Worm (Caenorhabditis elegans) whole organism, L3 larva: Measurements from ENCODE around the gene C09E8.1.

Experiments used
- R02D3.7 ChIP-seq: fragments of 150-350 bp; optimal IDR thresholded peaks from 2 replicates; lab custom pipeline; 2014; ENCODE audit warnings: missing biosample characterization, missing genetic modification characterization
- aly-2 ChIP-seq: fragments of 150-350 bp; optimal IDR thresholded peaks from 2 replicates; lab custom pipeline; 2014; ENCODE audit warnings: missing biosample characterization, missing genetic modification characterization
- ama-1 ChIP-seq: fragments of 150-350 bp; optimal IDR thresholded peaks from 2 replicates; lab custom pipeline; 2018
- ceh-16 ChIP-seq: sonication (generic microtip); optimal IDR thresholded peaks from 2 replicates; lab custom pipeline; 2017; ENCODE audit warnings: missing biosample characterization, missing genetic modification characterization
- ceh-28 ChIP-seq: fragments of 150-350 bp; optimal IDR thresholded peaks from 2 replicates; lab custom pipeline; 2014; ENCODE audit warnings: missing biosample characterization, missing genetic modification reagents, missing genetic modification characterization
- ceh-82 ChIP-seq: fragments of 150-350 bp; optimal IDR thresholded peaks from 2 replicates; lab custom pipeline; 2014; ENCODE audit warnings: missing biosample characterization, missing genetic modification characterization
- egl-27 ChIP-seq: sonication (generic microtip); optimal IDR thresholded peaks from 4 replicates; lab custom pipeline; 2017; ENCODE audit warnings: missing biosample characterization, missing genetic modification reagents, missing genetic modification characterization
- egl-5 ChIP-seq: fragments of 150-350 bp; optimal IDR thresholded peaks from 2 replicates; lab custom pipeline; 2017; ENCODE audit warnings: missing biosample characterization, missing genetic modification reagents, missing genetic modification characterization, inconsistent platforms
- elt-1 ChIP-seq: fragments of 150-350 bp; optimal IDR thresholded peaks from 2 replicates; lab custom pipeline; 2014; ENCODE audit warnings: missing biosample characterization, missing genetic modification characterization
- elt-2 ChIP-seq: sonication (generic microtip); optimal IDR thresholded peaks from 2 replicates; lab custom pipeline; 2016; ENCODE audit warnings: missing genetic modification reagents, mild to moderate bottlenecking, missing genetic modification characterization, missing compliant biosample characterization
- elt-3 ChIP-seq, 3 experiments: fragments of 150-350 bp in 1 of 3; sonication (generic microtip) in 2 of 3; optimal IDR thresholded peaks; 2 replicates in 2 of 3; 4 replicates in 1 of 3; lab custom pipeline; 2014 to 2017; ENCODE audit warnings: missing biosample characterization in 3 of 3, missing genetic modification characterization in 3 of 3
- eor-1 ChIP-seq, 2 experiments: fragments of 150-350 bp; optimal IDR thresholded peaks; 2 replicates each; lab custom pipeline; 2014 to 2018; ENCODE audit warnings: missing biosample characterization in 2 of 2, missing genetic modification characterization in 2 of 2
- fkh-10 ChIP-seq: sonication (generic microtip); optimal IDR thresholded peaks from 2 replicates; lab custom pipeline; 2017; ENCODE audit warnings: missing biosample characterization, missing genetic modification reagents, missing genetic modification characterization
- fkh-2 ChIP-seq: fragments of 150-350 bp; optimal IDR thresholded peaks from 2 replicates; lab custom pipeline; 2014; ENCODE audit warnings: missing biosample characterization, missing genetic modification reagents, missing genetic modification characterization
- hmg-11 ChIP-seq: sonication (generic microtip); optimal IDR thresholded peaks from 2 replicates; lab custom pipeline; 2016; ENCODE audit warnings: missing genetic modification characterization, missing compliant biosample characterization
- jun-1 ChIP-seq: fragments of 150-350 bp; optimal IDR thresholded peaks from 2 replicates; lab custom pipeline; 2014; ENCODE audit warnings: missing biosample characterization, missing genetic modification reagents, missing genetic modification characterization
- lin-39 ChIP-seq: fragments of 150-350 bp; optimal IDR thresholded peaks from 2 replicates; lab custom pipeline; 2018; ENCODE audit warnings: missing biosample characterization, missing genetic modification reagents, missing genetic modification characterization
- mdl-1 ChIP-seq: fragments of 150-350 bp; optimal IDR thresholded peaks from 2 replicates; lab custom pipeline; 2014; ENCODE audit warnings: missing biosample characterization, missing genetic modification characterization
- mml-1 ChIP-seq: fragments of 150-350 bp; sonication (generic microtip); optimal IDR thresholded peaks from 3 replicates; lab custom pipeline; 2014; ENCODE audit warnings: missing biosample characterization, missing genetic modification characterization
- nfya-1 ChIP-seq: sonication (generic microtip); optimal IDR thresholded peaks from 2 replicates; lab custom pipeline; 2017; ENCODE audit warnings: missing genetic modification characterization, mild to moderate bottlenecking, missing compliant biosample characterization, antibody characterized with exemption, moderate library complexity; ENCODE audit not compliant: insufficient read depth
- nhr-12 ChIP-seq: fragments of 150-350 bp; optimal IDR thresholded peaks from 2 replicates; lab custom pipeline; 2014; ENCODE audit warnings: missing biosample characterization, missing genetic modification characterization
- nhr-23 ChIP-seq: fragments of 150-350 bp; optimal IDR thresholded peaks from 2 replicates; lab custom pipeline; 2014; ENCODE audit warnings: missing biosample characterization, missing genetic modification reagents, missing genetic modification characterization
- nhr-237 ChIP-seq: fragments of 150-350 bp; optimal IDR thresholded peaks from 2 replicates; lab custom pipeline; 2014; ENCODE audit warnings: missing biosample characterization, missing genetic modification characterization
- nhr-76 ChIP-seq: fragments of 150-350 bp; sonication (generic microtip); optimal IDR thresholded peaks from 5 replicates; lab custom pipeline; 2014; ENCODE audit warnings: missing biosample characterization, missing genetic modification characterization
- pha-4 ChIP-seq: fragments of 150-350 bp; optimal IDR thresholded peaks from 2 replicates; lab custom pipeline; 2014; ENCODE audit warnings: missing biosample characterization, missing genetic modification reagents, missing genetic modification characterization
- sea-2 ChIP-seq: fragments of 150-350 bp; sonication (generic microtip); optimal IDR thresholded peaks from 4 replicates; lab custom pipeline; 2014; ENCODE audit warnings: missing biosample characterization, missing genetic modification reagents, missing genetic modification characterization
- snpc-4 ChIP-seq: fragments of 150-350 bp; optimal IDR thresholded peaks from 2 replicates; lab custom pipeline; 2014; ENCODE audit warnings: missing biosample characterization, missing genetic modification characterization
- unc-39 ChIP-seq: sonication (generic microtip); optimal IDR thresholded peaks from 4 replicates; lab custom pipeline; 2017; ENCODE audit warnings: missing biosample characterization, missing genetic modification characterization
- unc-62 ChIP-seq: fragments of 150-350 bp; sonication (generic microtip); optimal IDR thresholded peaks from 4 replicates; lab custom pipeline; 2014; ENCODE audit warnings: missing biosample characterization, missing genetic modification reagents, missing genetic modification characterization
- zag-1 ChIP-seq: fragments of 150-350 bp; optimal IDR thresholded peaks from 2 replicates; lab custom pipeline; 2014; ENCODE audit warnings: missing biosample characterization, missing genetic modification characterization
- ztf-4 ChIP-seq: fragments of 150-350 bp; optimal IDR thresholded peaks from 2 replicates; lab custom pipeline; 2014; ENCODE audit warnings: missing biosample characterization, missing genetic modification characterization

C09E8.1 gene

ce11 chrII:556185-556584 is at the start of gene C09E8.1, which contains the start of gene C09E8.6:
Gene C09E8.1 (plus strand): TSS chrII:556485.
Gene C09E8.6 (plus strand): TSS chrII:556497.
- TF ChIP-seq ztf-4 (tag; lab: Kevin White, UChicago) (no peak), egl-5 (tag; lab: Kevin White, UChicago) (no peak), elt-1 (tag; lab: Kevin White, UChicago) (no peak), nfya-1 (tag; lab: Kevin White, UChicago) (no peak), nhr-23 (tag; lab: Kevin White, UChicago) (no peak), fkh-2 (tag; lab: Kevin White, UChicago) (no peak), unc-39 (tag; lab: Kevin White, UChicago) (no peak), jun-1 (tag; lab: Kevin White, UChicago) (no peak), egl-27 (tag; lab: Kevin White, UChicago) (no peak), R02D3.7 (tag; lab: Kevin White, UChicago) (no peak), nhr-12 (tag; lab: Kevin White, UChicago) (no peak), ceh-28 (tag; lab: Kevin White, UChicago) (no peak), lin-39 (no peak), hmg-11 (no peak), elt-2 (tag; lab: Kevin White, UChicago) (no peak), nhr-76 (tag; lab: Kevin White, UChicago) (no peak), nhr-237 (tag; lab: Kevin White, UChicago) (no peak)

ce11 chrII:508603-509002 is 47.7 kb upstream of the C09E8.1 start:
- TF ChIP-seq sea-2 (GFP tag; lab: Kevin White, UChicago) (no peak), unc-62 (GFP tag; lab: Kevin White, UChicago) (no peak), egl-27 (tag; lab: Kevin White, UChicago) (no peak), eor-1 (tag; optimal IDR thresholded peaks at IDR 0.05; lab: Kevin White, UChicago) (no peak), pha-4 (tag; lab: Kevin White, UChicago) (no peak), fkh-10 (GFP tag; lab: Kevin White, UChicago) (no peak)

- TF ChIP-seq eor-1 (tag; optimal IDR thresholded peaks at IDR 0.05; lab: Kevin White, UChicago) (no peak), ceh-82 (no peak), snpc-4 (tag; lab: Kevin White, UChicago) (no peak), nfya-1 (tag; lab: Kevin White, UChicago) (no peak), nhr-23 (tag; lab: Kevin White, UChicago) (no peak), ztf-4 (tag; lab: Kevin White, UChicago) (no peak), ceh-16 (tag; lab: Kevin White, UChicago) (no peak), nhr-237 (tag; lab: Kevin White, UChicago) (no peak), sea-2 (GFP tag; lab: Kevin White, UChicago) (no peak)
Observed at ce11 chrII:509230-509629, 47.1 kb upstream of the C09E8.1 start, which contains the start of gene srh-105. Gene srh-105 (minus strand): TSS chrII:509330.

ce11 chrII:511968-512367 is 44.3 kb upstream of the C09E8.1 start:
- no peak for TF ChIP-seq zag-1 (tag; lab: Kevin White, UChicago)
- no peak for TF ChIP-seq elt-3 (tag; optimal IDR thresholded peaks at IDR 0.05; lab: Kevin White, UChicago)
- no peak for TF ChIP-seq pha-4 (tag; lab: Kevin White, UChicago)
- TF ChIP-seq nfya-1 (tag; lab: Kevin White, UChicago), result no peak
- peak; percentile 70 for TF ChIP-seq elt-1 (tag; lab: Kevin White, UChicago)
- TF ChIP-seq aly-2 (tag; lab: Kevin White, UChicago), result no peak
- no peak for TF ChIP-seq fkh-2 (tag; lab: Kevin White, UChicago)
- TF ChIP-seq ama-1 (lab: Kevin White, UChicago), result no peak

ce11 chrII:512630-513029 is 43.7 kb upstream of the C09E8.1 start:
- TF ChIP-seq lin-39 (peak; percentile 4), elt-1 (tag; lab: Kevin White, UChicago) (peak; percentile 53), mml-1 (tag; lab: Kevin White, UChicago) (no peak), mdl-1 (tag; lab: Kevin White, UChicago) (no peak), nhr-237 (tag; lab: Kevin White, UChicago) (no peak)

ce11 chrII:515765-516164 is 40.5 kb upstream of the C09E8.1 start, which contains the start of gene mab-9:
Gene mab-9 (plus strand): TSS chrII:516024.
- TF ChIP-seq elt-3 (tag; optimal IDR thresholded peaks at IDR 0.05; lab: Kevin White, UChicago) (no peak), nfya-1 (tag; lab: Kevin White, UChicago) (peak; percentile 94)
- TF ChIP-seq, all 47 proteins: peak for 1
